Worm (Caenorhabditis elegans) whole organism, L4 larva: ENCODE measurements around the gene W09G12.8.
A peak's percentile ranks its signal among the peaks of the same experiment; 100 is the strongest.

Experiments
- T20F7.1 ChIP-seq: fragments of 200-800 bp; sonication (Bioruptor generic); optimal IDR thresholded peaks from 2 replicates; lab custom pipeline; 2018; ENCODE audit warnings: mild to moderate bottlenecking, missing genetic modification characterization, missing compliant biosample characterization
- T26A8.4 ChIP-seq: fragments of 200-800 bp; sonication (Bioruptor generic); IDR thresholded peaks from 2 replicates; pipeline ENCODE4 v1.3.6; 2022; ENCODE audit warnings: missing genetic modification characterization, missing compliant biosample characterization
- Y75B8A.6 ChIP-seq: fragments of 200-800 bp; sonication (Bioruptor generic); IDR thresholded peaks from 2 replicates; pipeline ENCODE4 v1.3.6; 2022; ENCODE audit warnings: missing genetic modification reagents, missing genetic modification characterization, missing compliant biosample characterization
- ZK337.2 ChIP-seq: fragments of 200-800 bp; sonication (Bioruptor generic); IDR thresholded peaks from 2 replicates; pipeline ENCODE4 v1.3.6; 2022; ENCODE audit warnings: missing genetic modification reagents, missing genetic modification characterization, missing compliant biosample characterization
- aha-1 ChIP-seq: fragments of 150-350 bp; peaks from one replicate; lab custom pipeline; 2014; ENCODE audit warnings: missing biosample characterization, missing genetic modification characterization
- aly-2 ChIP-seq: sonication (generic microtip); optimal IDR thresholded peaks from 2 replicates; lab custom pipeline; 2018; ENCODE audit warnings: missing biosample characterization, missing genetic modification characterization
- arid-1 ChIP-seq: fragments of 200-800 bp; sonication (Bioruptor generic); conservative IDR thresholded peaks from 2 replicates; pipeline ENCODE4 v1.3.6; 2022; ENCODE audit warnings: missing genetic modification reagents, missing genetic modification characterization, missing compliant biosample characterization
- ces-1 ChIP-seq: fragments of 150-350 bp; sonication (generic microtip); optimal IDR thresholded peaks from 4 replicates; lab custom pipeline; 2014; ENCODE audit warnings: missing biosample characterization, missing genetic modification reagents, missing genetic modification characterization
- ctbp-1 ChIP-seq: fragments of 200-800 bp; sonication (Bioruptor generic); IDR thresholded peaks from 2 replicates; pipeline ENCODE4 v1.3.6; 2022; ENCODE audit warnings: missing genetic modification reagents, missing genetic modification characterization, missing compliant biosample characterization
- daf-12 ChIP-seq: fragments of 150-350 bp; optimal IDR thresholded peaks from 2 replicates; lab custom pipeline; 2014; ENCODE audit warnings: missing biosample characterization, missing genetic modification reagents, missing genetic modification characterization
- dmd-6 ChIP-seq: fragments of 200-800 bp; sonication (Bioruptor generic); IDR thresholded peaks from 2 replicates; pipeline ENCODE4 v1.3.6; 2022; ENCODE audit warnings: missing genetic modification reagents, missing genetic modification characterization, missing compliant biosample characterization
- dpl-1 ChIP-seq: fragments of 150-350 bp; optimal IDR thresholded peaks from 2 replicates; lab custom pipeline; 2014; ENCODE audit warnings: missing biosample characterization, missing genetic modification reagents, missing genetic modification characterization
- duxl-1 ChIP-seq: sonication (generic microtip); optimal IDR thresholded peaks from 2 replicates; lab custom pipeline; 2016; ENCODE audit warnings: mild to moderate bottlenecking, missing genetic modification characterization, moderate library complexity, missing compliant biosample characterization; ENCODE audit not compliant: poor library complexity
- egl-43 ChIP-seq: fragments of 200-800 bp; sonication (Bioruptor generic); IDR thresholded peaks from 2 replicates; pipeline ENCODE4 v1.3.6; 2022; ENCODE audit warnings: missing genetic modification reagents, missing genetic modification characterization, missing compliant biosample characterization
- fos-1 ChIP-seq: fragments of 150-350 bp; optimal IDR thresholded peaks from 2 replicates; lab custom pipeline; 2014; ENCODE audit warnings: missing biosample characterization, missing genetic modification characterization
- hlh-30 ChIP-seq: sonication (generic microtip); optimal IDR thresholded peaks from 2 replicates; lab custom pipeline; 2017; ENCODE audit warnings: antibody characterized with exemption, mild to moderate bottlenecking, missing genetic modification characterization, missing compliant biosample characterization; ENCODE audit not compliant: insufficient read depth
- lin-13 ChIP-seq: fragments of 150-350 bp; optimal IDR thresholded peaks from 2 replicates; lab custom pipeline; 2014; ENCODE audit warnings: missing biosample characterization, missing genetic modification reagents, missing genetic modification characterization
- madf-5 ChIP-seq, 2 experiments: fragments of 200-800 bp; sonication (Bioruptor generic); IDR thresholded peaks; 2 replicates each; pipeline ENCODE4 v1.3.6; 2022; ENCODE audit warnings: missing compliant biosample characterization in 2 of 2, missing genetic modification characterization in 2 of 2
- mdl-1 ChIP-seq, 2 experiments: fragments of 150-350 bp in 1 of 2; sonication (generic microtip) in 1 of 2; optimal IDR thresholded peaks; 2 replicates each; lab custom pipeline; 2014 to 2017; ENCODE audit warnings: missing biosample characterization in 2 of 2, missing genetic modification characterization in 2 of 2
- mdt-29 ChIP-seq: fragments of 200-800 bp; sonication (Bioruptor generic); IDR thresholded peaks from 2 replicates; pipeline ENCODE4 v1.3.6; 2022; ENCODE audit warnings: missing genetic modification reagents, missing genetic modification characterization, missing compliant biosample characterization
- mep-1 ChIP-seq: fragments of 150-350 bp; sonication (generic microtip); optimal IDR thresholded peaks from 3 replicates; lab custom pipeline; 2014; ENCODE audit warnings: missing biosample characterization, missing genetic modification characterization
- mes-2 ChIP-seq: sonication (generic microtip); optimal IDR thresholded peaks from 2 replicates; lab custom pipeline; 2016; ENCODE audit warnings: missing genotype, mild to moderate bottlenecking, missing genetic modification characterization, missing compliant biosample characterization; ENCODE audit not compliant: poor library complexity, severe bottlenecking
- mxl-3 ChIP-seq: fragments of 200-800 bp; sonication (Bioruptor generic); optimal IDR thresholded peaks from 2 replicates; lab custom pipeline; 2018; ENCODE audit warnings: mild to moderate bottlenecking, missing genetic modification characterization, missing compliant biosample characterization
- nhr-10 ChIP-seq: fragments of 150-350 bp; optimal IDR thresholded peaks from 2 replicates; lab custom pipeline; 2014; ENCODE audit warnings: missing biosample characterization, missing genetic modification characterization
- nhr-102 ChIP-seq: sonication (generic microtip); optimal IDR thresholded peaks from 2 replicates; lab custom pipeline; 2016; ENCODE audit warnings: mild to moderate bottlenecking, missing genetic modification characterization, moderate library complexity, missing compliant biosample characterization
- nhr-11 ChIP-seq: fragments of 150-350 bp; optimal IDR thresholded peaks from 2 replicates; lab custom pipeline; 2014; ENCODE audit warnings: missing biosample characterization, missing genetic modification characterization
- nhr-237 ChIP-seq: sonication (generic microtip); optimal IDR thresholded peaks from 2 replicates; lab custom pipeline; 2017; ENCODE audit warnings: missing biosample characterization, missing genetic modification characterization
- nhr-28 ChIP-seq: fragments of 150-350 bp; optimal IDR thresholded peaks from 2 replicates; lab custom pipeline; 2014; ENCODE audit warnings: missing biosample characterization, missing genetic modification characterization
- nhr-41 ChIP-seq: fragments of 200-800 bp; sonication (Bioruptor generic); IDR thresholded peaks from 2 replicates; pipeline ENCODE4 v1.3.6; 2022; ENCODE audit warnings: missing genetic modification reagents, missing genetic modification characterization, missing compliant biosample characterization
- nhr-77 ChIP-seq: fragments of 150-350 bp; optimal IDR thresholded peaks from 2 replicates; lab custom pipeline; 2014; ENCODE audit warnings: missing biosample characterization, missing genetic modification characterization
- php-3 ChIP-seq: fragments of 200-800 bp; sonication (Bioruptor generic); IDR thresholded peaks from 2 replicates; pipeline ENCODE4 v1.3.6; 2022; ENCODE audit warnings: missing genetic modification reagents, missing genetic modification characterization, missing compliant biosample characterization
- pqm-1 ChIP-seq: sonication (generic microtip); optimal IDR thresholded peaks from 2 replicates; lab custom pipeline; 2017; ENCODE audit warnings: missing biosample characterization, missing genetic modification characterization
- rbr-2 ChIP-seq: sonication (generic microtip); optimal IDR thresholded peaks from 2 replicates; lab custom pipeline; 2016; ENCODE audit warnings: missing genotype, missing genetic modification characterization, missing compliant biosample characterization
- snpc-4 ChIP-seq: fragments of 150-350 bp; optimal IDR thresholded peaks from 2 replicates; lab custom pipeline; 2014; ENCODE audit warnings: missing biosample characterization, missing genetic modification characterization
- unc-62 ChIP-seq, 3 experiments: fragments of 150-350 bp in 1 of 3; sonication (generic microtip); optimal IDR thresholded peaks in 2 of 3; peaks in 1 of 3; 1 replicate in 1 of 3; 2 replicates in 2 of 3; lab custom pipeline; 2014 to 2017; ENCODE audit warnings: missing biosample characterization in 3 of 3, missing genetic modification characterization in 3 of 3, missing genetic modification reagents in 3 of 3, missing genotype in 1 of 3

W09G12.8 gene

ce11 chrIV:1212357-1212756 lies 13.6 kb upstream of the W09G12.8 start:
- TF ChIP-seq nhr-41 (GFP tag; lab: Robert Waterston, UW) (no peak), nhr-102 (tag; lab: Kevin White, UChicago) (no peak), ces-1 (peak; percentile 76), Y75B8A.6 (GFP tag; lab: Robert Waterston, UW) (no peak), mxl-3 (no peak), snpc-4 (tag; lab: Kevin White, UChicago) (no peak)

ce11 chrIV:1213192-1213591 lies 12.8 kb upstream of the W09G12.8 start:
- TF ChIP-seq arid-1 (GFP tag; lab: Robert Waterston, UW) (no peak), nhr-11 (tag; lab: Kevin White, UChicago) (peak; percentile 6), mep-1 (tag; lab: Kevin White, UChicago) (peak; percentile 30), mdt-29 (GFP tag; lab: Robert Waterston, UW) (no peak), ces-1 (no peak), nhr-237 (tag; lab: Kevin White, UChicago) (no peak), aly-2 (no peak), mes-2 (tag; lab: Kevin White, UChicago) (peak; percentile 25), php-3 (GFP tag; lab: Robert Waterston, UW) (no peak), aha-1 (tag; lab: Kevin White, UChicago) (peak; percentile 15), egl-43 (GFP tag; lab: Robert Waterston, UW) (no peak), lin-13 (GFP tag; lab: Kevin White, UChicago) (no peak), rbr-2 (peak; percentile 19), nhr-28 (tag; lab: Kevin White, UChicago) (no peak), pqm-1 (no peak), nhr-10 (no peak), ctbp-1 (GFP tag; lab: Robert Waterston, UW) (no peak), fos-1 (tag; lab: Kevin White, UChicago) (no peak), unc-62 (GFP tag; optimal IDR thresholded peaks at IDR 0.05 in 1 of 2; lab: Kevin White, UChicago) (peak in 1 of 2 experiments; percentile 45), unc-62 (tag; optimal IDR thresholded peaks at IDR 0.05; lab: Kevin White, UChicago) (no peak), dpl-1 (GFP tag; lab: Kevin White, UChicago) (no peak), daf-12 (tag; lab: Kevin White, UChicago) (no peak), madf-5 (GFP tag; IDR thresholded peaks at IDR 0.05; lab: Robert Waterston, UW) (no peak), T20F7.1 (GFP tag; lab: Kevin White, UChicago) (no peak), mdl-1 (tag; optimal IDR thresholded peaks at IDR 0.05; lab: Kevin White, UChicago) (peak in 1 of 2 experiments; percentile 9), hlh-30 (tag; lab: Kevin White, UChicago) (peak; percentile 80), duxl-1 (tag; lab: Kevin White, UChicago) (no peak)
- TF ChIP-seq, all 104 proteins: peak for 8

ce11 chrIV:1215536-1215935 lies 10.4 kb upstream of the W09G12.8 start:
- TF ChIP-seq nhr-77 (no peak), aha-1 (tag; lab: Kevin White, UChicago) (peak; percentile 93), dmd-6 (GFP tag; lab: Robert Waterston, UW) (no peak)

ce11 chrIV:1216290-1216689 lies 9.7 kb upstream of the W09G12.8 start, which contains the start of gene W09G12.9:
Gene W09G12.9, plus strand, starts transcription at chrIV:1216590.
- TF ChIP-seq dmd-6 (GFP tag; lab: Robert Waterston, UW): peak; percentile 74
- TF ChIP-seq ZK337.2 (GFP tag; lab: Robert Waterston, UW): no peak

- 0 out of 2 replicates have a peak, but pooled peaks have one; percentile 24 for TF ChIP-seq T26A8.4 (GFP tag; lab: Robert Waterston, UW)
Observed at ce11 chrIV:1217265-1217664, 8.7 kb upstream of the W09G12.8 start.
